Worm (Caenorhabditis elegans) whole organism, mixed stage, embryonic: Measurements from ENCODE around the gene C25A11.2.

ENCODE experiments used
- M03D4.4 ChIP-seq: sonication (generic microtip); optimal IDR thresholded peaks from 2 replicates; lab custom pipeline; 2017; ENCODE audit warnings: mild to moderate bottlenecking, missing genetic modification characterization, missing compliant biosample characterization
- blmp-1 ChIP-seq: fragments of 150-350 bp; optimal IDR thresholded peaks from 2 replicates; lab custom pipeline; 2014; ENCODE audit warnings: missing biosample characterization, missing genetic modification characterization
- ceh-83 ChIP-seq: fragments of 200-800 bp; sonication (Bioruptor generic); optimal IDR thresholded peaks from 2 replicates; lab custom pipeline; 2018; ENCODE audit warnings: mild to moderate bottlenecking, missing genetic modification characterization, missing compliant biosample characterization
- ces-1 ChIP-seq: fragments of 150-350 bp; optimal IDR thresholded peaks from 2 replicates; lab custom pipeline; 2014; ENCODE audit warnings: missing biosample characterization, missing genetic modification reagents, missing genetic modification characterization
- elt-1 ChIP-seq: sonication (generic microtip); optimal IDR thresholded peaks from 2 replicates; lab custom pipeline; 2017; ENCODE audit warnings: missing genetic modification characterization, mild to moderate bottlenecking, missing compliant biosample characterization, antibody characterized with exemption, moderate library complexity, borderline replicate concordance; ENCODE audit not compliant: insufficient read depth
- lsy-2 ChIP-seq: fragments of 150-350 bp; optimal IDR thresholded peaks from 2 replicates; lab custom pipeline; 2014; ENCODE audit warnings: missing biosample characterization, missing genetic modification characterization
- mep-1 ChIP-seq: fragments of 150-350 bp; optimal IDR thresholded peaks from 2 replicates; lab custom pipeline; 2017; ENCODE audit warnings: missing biosample characterization, missing genetic modification reagents, missing genetic modification characterization, inconsistent platforms
- nhr-12 ChIP-seq: fragments of 150-350 bp; optimal IDR thresholded peaks from 2 replicates; lab custom pipeline; 2014; ENCODE audit warnings: missing biosample characterization, missing genetic modification characterization
- pha-4 ChIP-seq: fragments of 150-350 bp; optimal IDR thresholded peaks from 2 replicates; lab custom pipeline; 2018; ENCODE audit warnings: missing biosample characterization, missing genetic modification reagents, missing genetic modification characterization
- tbx-8 ChIP-seq: fragments of 200-800 bp; sonication (Bioruptor generic); optimal IDR thresholded peaks from 2 replicates; lab custom pipeline; 2018; ENCODE audit warnings: mild to moderate bottlenecking, missing genetic modification characterization, moderate library complexity, missing compliant biosample characterization
- unc-62 ChIP-seq: fragments of 150-350 bp; optimal IDR thresholded peaks from 2 replicates; lab custom pipeline; 2014; ENCODE audit warnings: missing biosample characterization, missing genetic modification reagents, missing genetic modification characterization
- ztf-11 ChIP-seq: fragments of 150-350 bp; optimal IDR thresholded peaks from 2 replicates; lab custom pipeline; 2014; ENCODE audit warnings: missing biosample characterization, missing genetic modification characterization

DNA sequence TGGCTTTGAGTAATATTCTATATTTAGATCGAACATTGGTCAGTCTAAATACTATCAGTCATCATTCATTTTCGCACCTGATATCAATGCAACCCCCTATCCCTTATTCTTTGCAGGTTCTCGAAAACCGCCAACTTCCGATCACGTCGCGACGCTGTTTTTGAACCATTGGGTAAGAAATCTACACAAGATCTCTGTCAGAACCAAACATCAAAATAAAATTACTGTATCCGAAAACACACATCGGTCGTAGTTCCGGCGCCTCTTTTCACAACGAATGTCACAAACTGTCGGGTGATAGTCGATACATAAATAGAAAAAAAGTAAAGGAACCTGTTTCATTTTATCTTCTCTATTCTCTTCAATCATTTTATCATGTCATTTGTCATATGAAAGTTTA lies 33.1 kb downstream of the C25A11.2 start:
- no peak for TF ChIP-seq ces-1 (GFP tag; lab: Kevin White, UChicago)
- no peak for TF ChIP-seq ceh-83
- TF ChIP-seq pha-4 (tag; lab: Kevin White, UChicago), result no peak
- no peak for TF ChIP-seq elt-1 (tag; lab: Kevin White, UChicago)
- TF ChIP-seq unc-62 (GFP tag; lab: Kevin White, UChicago), result no peak
- TF ChIP-seq nhr-12 (tag; lab: Kevin White, UChicago), result no peak
- no peak for TF ChIP-seq lsy-2
- no peak for TF ChIP-seq blmp-1 (tag; lab: Kevin White, UChicago)
- TF ChIP-seq mep-1 (tag; lab: Kevin White, UChicago), result no peak
- TF ChIP-seq tbx-8 (GFP tag; lab: Kevin White, UChicago), result no peak
- TF ChIP-seq M03D4.4 (tag; lab: Kevin White, UChicago), result no peak
- no peak for TF ChIP-seq ztf-11
